ENCODE assay signal across 4 fruit fly cellular contexts in genomic region chr4:359759-360290, dm6.
A peak's percentile ranks its signal among the peaks of the same experiment; 100 is the strongest.
TF ChIP-seq lines count a peak whose summit lies in the region.

Gene Hcf (plus strand): TSS chr4:359938.

- no peak for TF ChIP-seq CTCF in whole organism, embryonic (GFP tag; optimal IDR thresholded peaks at IDR 0.05; lab: Kevin White, UChicago)

TF ChIP-seq in whole organism, adult, 20 proteins besides CTCF, POLR2A, EP300 and RAD21:
- TF ChIP-seq CG33017 (tag; optimal IDR thresholded peaks at IDR 0.05; lab: Kevin White, UChicago) (no peak), toe (GFP tag; optimal IDR thresholded peaks at IDR 0.05; lab: Kevin White, UChicago) (peak; percentile 17), kay (GFP tag; lab: Kevin White, UChicago; ENCODE audit: borderline replicate concordance) (no peak), cnc (optimal IDR thresholded peaks at IDR 0.05; lab: Kevin White, UChicago) (no peak), pad (GFP tag; optimal IDR thresholded peaks at IDR 0.05; lab: Kevin White, UChicago) (peak; percentile 1), Hr96 (GFP tag; optimal IDR thresholded peaks at IDR 0.05; lab: Kevin White, UChicago) (no peak), CG12768 (GFP tag; optimal IDR thresholded peaks at IDR 0.05; lab: Kevin White, UChicago) (no peak), Crg-1 (GFP tag; optimal IDR thresholded peaks at IDR 0.05; lab: Kevin White, UChicago) (no peak), CG11617 (GFP tag; optimal IDR thresholded peaks at IDR 0.05; lab: Kevin White, UChicago) (no peak), CG7101 (tag; optimal IDR thresholded peaks at IDR 0.05; lab: Kevin White, UChicago) (peak; percentile 20), CG14711 (tag; optimal IDR thresholded peaks at IDR 0.05; lab: Kevin White, UChicago) (no peak), cic (GFP tag; optimal IDR thresholded peaks at IDR 0.05; lab: Kevin White, UChicago) (no peak), bab1 (GFP tag; optimal IDR thresholded peaks at IDR 0.05; lab: Kevin White, UChicago) (peak; percentile 61), CG7045 (GFP tag; optimal IDR thresholded peaks at IDR 0.05; lab: Kevin White, UChicago) (no peak), CG5204 (GFP tag; optimal IDR thresholded peaks at IDR 0.05; lab: Kevin White, UChicago) (peak; percentile 44), Mnt (GFP tag; optimal IDR thresholded peaks at IDR 0.05; lab: Kevin White, UChicago) (no peak), ovo (GFP tag; optimal IDR thresholded peaks at IDR 0.05; lab: Kevin White, UChicago) (no peak), CG1620 (GFP tag; optimal IDR thresholded peaks at IDR 0.05; lab: Kevin White, UChicago) (no peak), tj (GFP tag; optimal IDR thresholded peaks at IDR 0.05; lab: Kevin White, UChicago) (peak; percentile 12), Clk (GFP tag; optimal IDR thresholded peaks at IDR 0.05; lab: Kevin White, UChicago) (no peak)
TF ChIP-seq in whole organism, adult: peak in this region for 6.

TF ChIP-seq in whole organism, embryonic, 481 proteins besides CTCF, POLR2A, EP300 and RAD21 (continues in another document):
- TF ChIP-seq pzg (GFP tag; optimal IDR thresholded peaks at IDR 0.05; lab: Kevin White, UChicago) (peak; percentile 78), otp (GFP tag; IDR thresholded peaks at IDR 0.05; lab: Robert Waterston, UW) (no peak), sqz (GFP tag; optimal IDR thresholded peaks at IDR 0.05; lab: Kevin White, UChicago) (no peak), CG2889 (GFP tag; IDR thresholded peaks at IDR 0.05; lab: Robert Waterston, UW) (no peak), schlank (tag; optimal IDR thresholded peaks at IDR 0.05; lab: Kevin White, UChicago) (no peak), corto (GFP tag; optimal IDR thresholded peaks at IDR 0.05; lab: Kevin White, UChicago) (peak; percentile 8), CG15479 (GFP tag; optimal IDR thresholded peaks at IDR 0.05; lab: Kevin White, UChicago) (peak; percentile 73), CG10959 (GFP tag; IDR thresholded peaks at IDR 0.05; lab: Robert Waterston, UW) (no peak), CG4730 (GFP tag; IDR thresholded peaks at IDR 0.05; lab: Robert Waterston, UW) (no peak), emc (GFP tag; optimal IDR thresholded peaks at IDR 0.05; lab: Kevin White, UChicago) (no peak), jing (GFP tag; optimal IDR thresholded peaks at IDR 0.05; lab: Kevin White, UChicago) (no peak), CG1024 (GFP tag; IDR thresholded peaks at IDR 0.05; lab: Robert Waterston, UW) (peak; percentile 98), CG7556 (GFP tag; optimal IDR thresholded peaks at IDR 0.05; lab: Kevin White, UChicago) (no peak), CG17186 (GFP tag; optimal IDR thresholded peaks at IDR 0.05; lab: Kevin White, UChicago) (no peak), CG14860 (GFP tag; IDR thresholded peaks at IDR 0.05; lab: Robert Waterston, UW; ENCODE audit: partially characterized antibody) (peak; percentile 38; the same call in 1 of the 3 replicates), tna (GFP tag; IDR thresholded peaks at IDR 0.05; lab: Robert Waterston, UW; ENCODE audit: partially characterized antibody) (no peak), trem (tag; optimal IDR thresholded peaks at IDR 0.05; lab: Kevin White, UChicago) (peak; percentile 49), ERR (GFP tag; optimal IDR thresholded peaks at IDR 0.05; lab: Kevin White, UChicago) (no peak), Hey (tag; optimal IDR thresholded peaks at IDR 0.05; lab: Kevin White, UChicago) (no peak), lilli (GFP tag; optimal IDR thresholded peaks at IDR 0.05; lab: Kevin White, UChicago) (peak; percentile 6), gfzf (GFP tag; optimal IDR thresholded peaks at IDR 0.05; lab: Kevin White, UChicago) (peak; percentile 58), CG32767 (GFP tag; IDR thresholded peaks at IDR 0.05; lab: Robert Waterston, UW) (no peak), CG5180 (GFP tag; optimal IDR thresholded peaks at IDR 0.05; lab: Kevin White, UChicago) (no peak), CG3995 (GFP tag; optimal IDR thresholded peaks at IDR 0.05; lab: Kevin White, UChicago) (peak; percentile 91), jumu (GFP tag; optimal IDR thresholded peaks at IDR 0.05; lab: Kevin White, UChicago) (peak; percentile 32)

TF ChIP-seq in whole organism, prepupa, 60 proteins besides CTCF, POLR2A, EP300 and RAD21:
- TF ChIP-seq CG31627 (GFP tag; optimal IDR thresholded peaks at IDR 0.05; lab: Kevin White, UChicago) (peak; percentile 28), esn (GFP tag; optimal IDR thresholded peaks at IDR 0.05; lab: Kevin White, UChicago) (peak; percentile 7), CG10631 (GFP tag; optimal IDR thresholded peaks at IDR 0.05; lab: Kevin White, UChicago) (peak; percentile 16), CG3032 (tag; optimal IDR thresholded peaks at IDR 0.05; lab: Kevin White, UChicago) (peak; percentile 1), Lpt (GFP tag; optimal IDR thresholded peaks at IDR 0.05; lab: Kevin White, UChicago) (no peak), Met (GFP tag; optimal IDR thresholded peaks at IDR 0.05; lab: Kevin White, UChicago) (peak; percentile 31), CG11762 (GFP tag; optimal IDR thresholded peaks at IDR 0.05; lab: Kevin White, UChicago; ENCODE audit: insufficient read depth) (no peak)

TF ChIP-seq in whole organism, wandering third instar larva, 38 proteins besides CTCF, POLR2A, EP300 and RAD21:
- TF ChIP-seq Rel (GFP tag; optimal IDR thresholded peaks at IDR 0.05; lab: Kevin White, UChicago) (no peak), Rel (tag; optimal IDR thresholded peaks at IDR 0.05; lab: Kevin White, UChicago) (no peak), CG32264 (GFP tag; optimal IDR thresholded peaks at IDR 0.05; lab: Kevin White, UChicago) (no peak), brk (GFP tag; optimal IDR thresholded peaks at IDR 0.05; lab: Kevin White, UChicago) (peak; percentile 55), dsf (GFP tag; optimal IDR thresholded peaks at IDR 0.05; lab: Kevin White, UChicago; ENCODE audit: borderline replicate concordance) (no peak), Sp1 (GFP tag; optimal IDR thresholded peaks at IDR 0.05; lab: Kevin White, UChicago) (no peak), dmrt93B (GFP tag; optimal IDR thresholded peaks at IDR 0.05; lab: Kevin White, UChicago) (no peak), Vsx2 (GFP tag; optimal IDR thresholded peaks at IDR 0.05; lab: Kevin White, UChicago; ENCODE audit: partially characterized antibody) (peak; percentile 42), foxo (GFP tag; optimal IDR thresholded peaks at IDR 0.05; lab: Kevin White, UChicago) (no peak), Hnf4 (GFP tag; optimal IDR thresholded peaks at IDR 0.05; lab: Kevin White, UChicago) (peak; percentile 17), rgr (GFP tag; optimal IDR thresholded peaks at IDR 0.05; lab: Kevin White, UChicago) (no peak), psq (GFP tag; optimal IDR thresholded peaks at IDR 0.05; lab: Kevin White, UChicago) (no peak), Dif (GFP tag; optimal IDR thresholded peaks at IDR 0.05; lab: Kevin White, UChicago; ENCODE audit: partially characterized antibody) (no peak), woc (GFP tag; optimal IDR thresholded peaks at IDR 0.05; lab: Kevin White, UChicago) (peak; percentile 60), pan (optimal IDR thresholded peaks at IDR 0.05; lab: Kevin White, UChicago) (no peak), dl (GFP tag; optimal IDR thresholded peaks at IDR 0.05; lab: Kevin White, UChicago; ENCODE audit: insufficient read depth in 1 of 2, partially characterized antibody in 2 of 2) (no peak), Hr83 (GFP tag; optimal IDR thresholded peaks at IDR 0.05; lab: Kevin White, UChicago; ENCODE audit: poor library complexity, severe bottlenecking) (peak; percentile 13), sv (GFP tag; optimal IDR thresholded peaks at IDR 0.05; lab: Kevin White, UChicago) (no peak), usp (GFP tag; optimal IDR thresholded peaks at IDR 0.05; lab: Kevin White, UChicago) (no peak), h (GFP tag; optimal IDR thresholded peaks at IDR 0.05; lab: Kevin White, UChicago) (no peak), OdsH (GFP tag; optimal IDR thresholded peaks at IDR 0.05; lab: Kevin White, UChicago) (no peak), Hr78 (GFP tag; optimal IDR thresholded peaks at IDR 0.05; lab: Kevin White, UChicago) (peak; percentile 54), Abd-B (GFP tag; optimal IDR thresholded peaks at IDR 0.05; lab: Kevin White, UChicago) (no peak), tai (GFP tag; optimal IDR thresholded peaks at IDR 0.05; lab: Kevin White, UChicago) (no peak), Dfd (GFP tag; optimal IDR thresholded peaks at IDR 0.05; lab: Kevin White, UChicago) (no peak), fru (GFP tag; optimal IDR thresholded peaks at IDR 0.05; lab: Kevin White, UChicago) (no peak), jim (GFP tag; optimal IDR thresholded peaks at IDR 0.05; lab: Kevin White, UChicago) (no peak), Myc (optimal IDR thresholded peaks at IDR 0.05; lab: Kevin White, UChicago) (no peak), CrebA (GFP tag; optimal IDR thresholded peaks at IDR 0.05; lab: Kevin White, UChicago; ENCODE audit: borderline replicate concordance) (peak; percentile 31), CG9705 (GFP tag; optimal IDR thresholded peaks at IDR 0.05; lab: Kevin White, UChicago) (no peak), Mio (GFP tag; optimal IDR thresholded peaks at IDR 0.05; lab: Kevin White, UChicago) (no peak), N (GFP tag; optimal IDR thresholded peaks at IDR 0.05; lab: Kevin White, UChicago) (peak; percentile 93), lola (GFP tag; optimal IDR thresholded peaks at IDR 0.05; lab: Kevin White, UChicago) (peak; percentile 49), br (GFP tag; optimal IDR thresholded peaks at IDR 0.05; lab: Kevin White, UChicago) (no peak), sage (GFP tag; optimal IDR thresholded peaks at IDR 0.05; lab: Kevin White, UChicago) (peak; percentile 45), HLH106 (tag; optimal IDR thresholded peaks at IDR 0.05; lab: Kevin White, UChicago) (no peak), Jra (GFP tag; optimal IDR thresholded peaks at IDR 0.05; lab: Kevin White, UChicago) (no peak)
